Fruit fly (Drosophila melanogaster) whole organism, embryonic: ENCODE results near the gene beat-Vc.

ENCODE experiments used
- Antp ChIP-seq: fragments of 200-800 bp; sonication (Bioruptor generic); optimal IDR thresholded peaks from 3 replicates; lab custom pipeline; 2016; ENCODE audit warnings: missing biosample characterization, missing genetic modification characterization
- B-H2 ChIP-seq: fragments of 200-800 bp; sonication (Bioruptor generic); optimal IDR thresholded peaks from 2 replicates; lab custom pipeline; 2018; ENCODE audit warnings: missing biosample characterization, mild to moderate bottlenecking, missing genetic modification characterization
- CG10267 ChIP-seq: fragments of 200-800 bp; sonication (Bioruptor generic); optimal IDR thresholded peaks from 2 replicates; lab custom pipeline; 2018; ENCODE audit warnings: missing biosample characterization, mild to moderate bottlenecking, missing genetic modification characterization, moderate library complexity
- CG10321 ChIP-seq: fragments of 200-800 bp; sonication (Bioruptor generic); IDR thresholded peaks from 2 replicates; pipeline ENCODE4 v1.3.6; 2022; ENCODE audit warnings: missing biosample characterization, missing genetic modification characterization
- CG10959 ChIP-seq: fragments of 200-800 bp; sonication (Bioruptor generic); IDR thresholded peaks from 2 replicates; pipeline ENCODE4 v1.3.6; 2022; ENCODE audit warnings: missing biosample characterization, missing genetic modification characterization
- CG12071 ChIP-seq: fragments of 200-800 bp; sonication (Bioruptor generic); optimal IDR thresholded peaks from 3 replicates; lab custom pipeline; 2018; ENCODE audit warnings: missing biosample characterization, mild to moderate bottlenecking, missing genetic modification characterization
- CG13624 ChIP-seq: fragments of 200-800 bp; sonication (Bioruptor generic); optimal IDR thresholded peaks from 2 replicates; lab custom pipeline; 2016; ENCODE audit warnings: missing biosample characterization, missing genetic modification characterization
- CG14860 ChIP-seq: fragments of 200-800 bp; sonication (Bioruptor generic); IDR thresholded peaks from 3 replicates; pipeline ENCODE4 v1.3.6; 2022; ENCODE audit warnings: missing biosample characterization, missing genetic modification characterization; ENCODE audit not compliant: partially characterized antibody
- CG15601 ChIP-seq: fragments of 200-800 bp; sonication (Bioruptor generic); optimal IDR thresholded peaks from 3 replicates; lab custom pipeline; 2019; ENCODE audit warnings: missing biosample characterization, mild to moderate bottlenecking, missing genetic modification characterization, moderate library complexity
- CG17186 ChIP-seq: fragments of 200-800 bp; sonication (Bioruptor generic); optimal IDR thresholded peaks from 3 replicates; lab custom pipeline; 2017; ENCODE audit warnings: missing biosample characterization, missing genetic modification reagents, missing genetic modification characterization
- CG17361 ChIP-seq: fragments of 200-800 bp; sonication (Bioruptor generic); IDR thresholded peaks from 3 replicates; pipeline ENCODE4 v1.3.6; 2022; ENCODE audit warnings: missing biosample characterization, missing genetic modification characterization
- CG17829 ChIP-seq: fragments of 200-800 bp; optimal IDR thresholded peaks from 2 replicates; lab custom pipeline; 2019; ENCODE audit warnings: missing biosample characterization, mild to moderate bottlenecking, missing genetic modification characterization, moderate library complexity
- CG18011 ChIP-seq: fragments of 200-800 bp; sonication (Bioruptor generic); optimal IDR thresholded peaks from 2 replicates; lab custom pipeline; 2017; ENCODE audit warnings: missing biosample characterization, missing genetic modification characterization, mild to moderate bottlenecking, moderate library complexity, missing genotype
- CG2129 ChIP-seq: fragments of 200-800 bp; sonication (Bioruptor generic); IDR thresholded peaks from 2 replicates; pipeline ENCODE4 v1.3.6; 2022; ENCODE audit warnings: missing biosample characterization, missing genetic modification characterization; ENCODE audit not compliant: partially characterized antibody
- CG2199 ChIP-seq: fragments of 200-800 bp; sonication (Bioruptor generic); IDR thresholded peaks from 3 replicates; pipeline ENCODE4 v1.3.6; 2022; ENCODE audit warnings: missing biosample characterization, missing genetic modification characterization
- CG30020 ChIP-seq: fragments of 200-800 bp; optimal IDR thresholded peaks from 2 replicates; lab custom pipeline; 2019; ENCODE audit warnings: missing biosample characterization, mild to moderate bottlenecking, missing genetic modification characterization, moderate library complexity
- CG30403 ChIP-seq: fragments of 200-800 bp; sonication (Bioruptor generic); optimal IDR thresholded peaks from 3 replicates; lab custom pipeline; 2016; ENCODE audit warnings: missing biosample characterization, missing genetic modification characterization
- CG32532 ChIP-seq: fragments of 200-800 bp; sonication (Bioruptor generic); IDR thresholded peaks from 2 replicates; pipeline ENCODE4 v1.3.6; 2022; ENCODE audit warnings: missing biosample characterization, missing genetic modification characterization
- CG4360 ChIP-seq: fragments of 200-800 bp; sonication (Bioruptor generic); IDR thresholded peaks from 2 replicates; pipeline ENCODE4 v1.3.6; 2022; ENCODE audit warnings: missing biosample characterization, missing genetic modification characterization
- CG7928 ChIP-seq: fragments of 200-800 bp; sonication (Bioruptor generic); optimal IDR thresholded peaks from 2 replicates; lab custom pipeline; 2017; ENCODE audit warnings: missing biosample characterization, mild to moderate bottlenecking, missing genetic modification characterization
- CG7963 ChIP-seq: fragments of 200-800 bp; sonication (Bioruptor generic); IDR thresholded peaks from 3 replicates; pipeline ENCODE4 v1.3.6; 2022; ENCODE audit warnings: missing biosample characterization, missing genetic modification characterization; ENCODE audit not compliant: partially characterized antibody
- CG7987 ChIP-seq: fragments of 200-800 bp; sonication (Bioruptor generic); optimal IDR thresholded peaks from 2 replicates; lab custom pipeline; 2018; ENCODE audit warnings: missing biosample characterization, mild to moderate bottlenecking, missing genetic modification characterization, moderate library complexity
- CG8359 ChIP-seq: fragments of 200-800 bp; sonication (Bioruptor generic); optimal IDR thresholded peaks from 2 replicates; lab custom pipeline; 2017; ENCODE audit warnings: missing biosample characterization, mild to moderate bottlenecking, missing genetic modification characterization, borderline replicate concordance
- CG8924 ChIP-seq: fragments of 200-800 bp; optimal IDR thresholded peaks from 3 replicates; lab custom pipeline; 2019; ENCODE audit warnings: missing biosample characterization, mild to moderate bottlenecking, missing genetic modification characterization, moderate library complexity
- CG9932 ChIP-seq: fragments of 200-800 bp; sonication (Bioruptor generic); IDR thresholded peaks from 2 replicates; pipeline ENCODE4 v1.3.6; 2022; ENCODE audit warnings: missing biosample characterization, missing genetic modification characterization
- D19A ChIP-seq: fragments of 200-800 bp; optimal IDR thresholded peaks from 3 replicates; lab custom pipeline; 2019; ENCODE audit warnings: missing biosample characterization, mild to moderate bottlenecking, missing genetic modification characterization, moderate library complexity
- Dref ChIP-seq: fragments of 200-800 bp; sonication (Bioruptor generic); IDR thresholded peaks from 2 replicates; pipeline ENCODE4 v1.3.6; 2022; ENCODE audit warnings: missing biosample characterization, missing genetic modification characterization
- Fer1 ChIP-seq: fragments of 200-800 bp; sonication (Bioruptor generic); optimal IDR thresholded peaks from 2 replicates; lab custom pipeline; 2017; ENCODE audit warnings: missing biosample characterization, mild to moderate bottlenecking, missing genetic modification characterization
- Gsc ChIP-seq: fragments of 200-800 bp; sonication (Bioruptor generic); IDR thresholded peaks from 2 replicates; pipeline ENCODE4 v1.3.6; 2022; ENCODE audit warnings: missing biosample characterization, missing genetic modification characterization
- Hmr ChIP-seq: fragments of 200-800 bp; sonication (Bioruptor generic); optimal IDR thresholded peaks from 3 replicates; lab custom pipeline; 2017; ENCODE audit warnings: mild to moderate bottlenecking, missing biosample characterization, missing genetic modification reagents, missing genetic modification characterization
- Hmx ChIP-seq: fragments of 200-800 bp; sonication (Bioruptor generic); optimal IDR thresholded peaks from 2 replicates; lab custom pipeline; 2016; ENCODE audit warnings: missing biosample characterization, missing genetic modification characterization
- Kr ChIP-seq: fragments of 200-800 bp; sonication (Bioruptor generic); optimal IDR thresholded peaks from 2 replicates; lab custom pipeline; 2017; ENCODE audit warnings: missing biosample characterization, mild to moderate bottlenecking, missing genetic modification characterization
- Lhr ChIP-seq: fragments of 200-800 bp; sonication (Bioruptor generic); optimal IDR thresholded peaks from 3 replicates; lab custom pipeline; 2017; ENCODE audit warnings: mild to moderate bottlenecking, missing biosample characterization, missing genetic modification reagents, missing genetic modification characterization
- MESR4 ChIP-seq: fragments of 200-800 bp; sonication (Bioruptor generic); optimal IDR thresholded peaks from 2 replicates; lab custom pipeline; 2018; ENCODE audit warnings: missing biosample characterization, mild to moderate bottlenecking, missing genetic modification characterization, moderate library complexity
- Med ChIP-seq: fragments of 200-800 bp; sonication (Bioruptor generic); peaks from one replicate; lab custom pipeline; 2016; ENCODE audit warnings: missing biosample characterization, missing genetic modification characterization, mild to moderate bottlenecking, inconsistent platforms, moderate library complexity
- Optix ChIP-seq: fragments of 200-800 bp; sonication (Bioruptor generic); IDR thresholded peaks from 3 replicates; pipeline ENCODE4 v1.3.6; 2022; ENCODE audit warnings: missing biosample characterization, missing genetic modification characterization
- Six4 ChIP-seq: fragments of 200-800 bp; sonication (Bioruptor generic); optimal IDR thresholded peaks from 2 replicates; lab custom pipeline; 2016; ENCODE audit warnings: missing biosample characterization, missing genetic modification characterization
- bcd ChIP-seq: fragments of 200-800 bp; sonication (Bioruptor generic); optimal IDR thresholded peaks from 2 replicates; lab custom pipeline; 2017; ENCODE audit warnings: missing biosample characterization, mild to moderate bottlenecking, missing genetic modification characterization
- chinmo ChIP-seq: fragments of 200-800 bp; sonication (Bioruptor generic); IDR thresholded peaks from 4 replicates; pipeline ENCODE4 v1.3.6; 2022; ENCODE audit warnings: missing biosample characterization, missing genetic modification characterization; ENCODE audit not compliant: partially characterized antibody
- dmrt99B ChIP-seq: fragments of 200-800 bp; sonication (Bioruptor generic); optimal IDR thresholded peaks from 2 replicates; lab custom pipeline; 2018; ENCODE audit warnings: missing biosample characterization, mild to moderate bottlenecking, missing genetic modification characterization, moderate library complexity
- fd64A ChIP-seq: fragments of 200-800 bp; sonication (Bioruptor generic); optimal IDR thresholded peaks from 3 replicates; lab custom pipeline; 2018; ENCODE audit warnings: missing biosample characterization, mild to moderate bottlenecking, missing genetic modification characterization
- fd96Cb ChIP-seq: fragments of 200-800 bp; sonication (Bioruptor generic); optimal IDR thresholded peaks from 2 replicates; lab custom pipeline; 2018; ENCODE audit warnings: missing biosample characterization, mild to moderate bottlenecking, missing genetic modification characterization, moderate library complexity
- her ChIP-seq: fragments of 200-800 bp; sonication (Bioruptor generic); optimal IDR thresholded peaks from 2 replicates; lab custom pipeline; 2016; ENCODE audit warnings: missing biosample characterization, missing genetic modification characterization
- kni ChIP-seq: fragments of 200-800 bp; sonication (Bioruptor generic); optimal IDR thresholded peaks from 3 replicates; lab custom pipeline; 2017; ENCODE audit warnings: mild to moderate bottlenecking, missing biosample characterization, missing genetic modification reagents, missing genetic modification characterization
- lilli ChIP-seq: fragments of 200-800 bp; sonication (Bioruptor generic); optimal IDR thresholded peaks from 3 replicates; lab custom pipeline; 2016; ENCODE audit warnings: missing biosample characterization, missing genetic modification characterization
- mam ChIP-seq: fragments of 200-800 bp; sonication (Bioruptor generic); optimal IDR thresholded peaks from 3 replicates; lab custom pipeline; 2016; ENCODE audit warnings: missing biosample characterization, missing genetic modification characterization
- nmo ChIP-seq: fragments of 200-800 bp; sonication (Bioruptor generic); optimal IDR thresholded peaks from 2 replicates; lab custom pipeline; 2018; ENCODE audit warnings: missing biosample characterization, mild to moderate bottlenecking, missing genetic modification characterization, moderate library complexity
- odd ChIP-seq: fragments of 200-800 bp; sonication (Bioruptor generic); optimal IDR thresholded peaks from 2 replicates; lab custom pipeline; 2017; ENCODE audit warnings: missing biosample characterization, mild to moderate bottlenecking, missing genetic modification characterization
- slbo ChIP-seq: fragments of 200-800 bp; sonication (Bioruptor generic); IDR thresholded peaks from 2 replicates; pipeline ENCODE4 v1.3.6; 2022; ENCODE audit warnings: missing biosample characterization, missing genetic modification characterization
- tx ChIP-seq: fragments of 200-800 bp; sonication (Bioruptor generic); optimal IDR thresholded peaks from 2 replicates; lab custom pipeline; 2016; ENCODE audit warnings: missing biosample characterization, missing genetic modification characterization
- vvl ChIP-seq: fragments of 200-800 bp; sonication (Bioruptor generic); IDR thresholded peaks from 2 replicates; pipeline ENCODE4 v1.3.6; 2022; ENCODE audit warnings: missing biosample characterization, missing genetic modification characterization

beat-Vc gene

dm6 chr3R:12697571-12698039 is 85.4 kb downstream of the beat-Vc start (continued):
- TF ChIP-seq CG10267 (tag; lab: Kevin White, UChicago): peak; percentile 59
- peak; percentile 6 for TF ChIP-seq Hmr
- TF ChIP-seq CG10959 (GFP tag; lab: Robert Waterston, UW): no peak
- TF ChIP-seq CG15601 (tag; lab: Kevin White, UChicago): peak; percentile 40
- no peak for TF ChIP-seq dmrt99B (tag; lab: Kevin White, UChicago)
- no peak for TF ChIP-seq Gsc (GFP tag; lab: Robert Waterston, UW)
- no peak for TF ChIP-seq Antp (GFP tag; lab: Kevin White, UChicago)
- TF ChIP-seq Lhr: peak; percentile 74
- TF ChIP-seq CG2129 (GFP tag; lab: Robert Waterston, UW): no peak
- TF ChIP-seq CG2199 (GFP tag; lab: Robert Waterston, UW): no peak
- TF ChIP-seq CG17829: peak; percentile 28
- TF ChIP-seq chinmo (GFP tag; lab: Robert Waterston, UW): no peak
- no peak for TF ChIP-seq CG8924 (tag; lab: Kevin White, UChicago)
- no peak for TF ChIP-seq her
- TF ChIP-seq fd96Cb (tag; lab: Kevin White, UChicago): no peak
- peak; percentile 47 for TF ChIP-seq Fer1 (GFP tag; lab: Kevin White, UChicago)
- peak; percentile 83 for TF ChIP-seq Med (GFP tag; lab: Kevin White, UChicago)
- TF ChIP-seq CG9932: no peak
- TF ChIP-seq nmo: peak; percentile 56
- peak; percentile 50 for TF ChIP-seq CG17186 (GFP tag; lab: Kevin White, UChicago)
- TF ChIP-seq Optix (GFP tag; lab: Robert Waterston, UW): no peak
- TF ChIP-seq kni (GFP tag; lab: Kevin White, UChicago): no peak
- TF ChIP-seq CG7963 (GFP tag; lab: Robert Waterston, UW): no peak
- TF ChIP-seq tx (GFP tag; lab: Kevin White, UChicago): no peak
- TF ChIP-seq CG7928 (GFP tag; lab: Kevin White, UChicago): no peak
- TF ChIP-seq CG17361 (GFP tag; lab: Robert Waterston, UW): peak; percentile 23; the same call in 1 of the 3 replicates
- no peak for TF ChIP-seq Kr (GFP tag; lab: Kevin White, UChicago)
- TF ChIP-seq CG12071 (GFP tag; lab: Kevin White, UChicago): peak; percentile 7
- TF ChIP-seq slbo (GFP tag; lab: Robert Waterston, UW): no peak
- TF ChIP-seq odd (GFP tag; lab: Kevin White, UChicago): no peak
- TF ChIP-seq CG30403 (GFP tag; lab: Kevin White, UChicago): no peak
- no peak for TF ChIP-seq CG7987 (GFP tag; lab: Kevin White, UChicago)
- TF ChIP-seq CG4360: no peak
- TF ChIP-seq Dref (GFP tag; lab: Robert Waterston, UW): peak; percentile 79
- peak; percentile 46; the same call in 2 of the 3 replicates for TF ChIP-seq CG14860 (GFP tag; lab: Robert Waterston, UW)
- TF ChIP-seq CG30020 (tag; lab: Kevin White, UChicago): peak; percentile 48
- TF ChIP-seq CG13624: no peak
- no peak for TF ChIP-seq mam (GFP tag; lab: Kevin White, UChicago)
- TF ChIP-seq CG8359: no peak
- TF ChIP-seq bcd (GFP tag; lab: Kevin White, UChicago): no peak
- TF ChIP-seq vvl (GFP tag; lab: Robert Waterston, UW): no peak
- TF ChIP-seq MESR4 (GFP tag; lab: Kevin White, UChicago): peak; percentile 94
- TF ChIP-seq lilli: peak; percentile 19
- TF ChIP-seq CG10321 (GFP tag; lab: Robert Waterston, UW): no peak
- no peak for TF ChIP-seq CG18011
- TF ChIP-seq D19A (tag; lab: Kevin White, UChicago): no peak
- no peak for TF ChIP-seq fd64A (GFP tag; lab: Kevin White, UChicago)
- no peak for TF ChIP-seq B-H2 (GFP tag; lab: Kevin White, UChicago)
- no peak for TF ChIP-seq Six4 (GFP tag; lab: Kevin White, UChicago)
- TF ChIP-seq CG32532: no peak
- TF ChIP-seq Hmx (GFP tag; lab: Kevin White, UChicago): no peak
